Worm (Caenorhabditis elegans) whole organism, young adult: ENCODE data around the gene ZK353.4.
A peak's percentile ranks its signal among the peaks of the same experiment; 100 is the strongest.

Source experiments
- C17E4.6 ChIP-seq: fragments of 200-800 bp; sonication (Bioruptor generic); IDR thresholded peaks from 2 replicates; pipeline ENCODE4 v1.3.6; 2022; ENCODE audit warnings: missing genetic modification reagents, missing genetic modification characterization, missing compliant biosample characterization
- F22D6.2 ChIP-seq: sonication (generic microtip); optimal IDR thresholded peaks from 2 replicates; lab custom pipeline; 2016; ENCODE audit warnings: mild to moderate bottlenecking, missing genetic modification characterization, missing compliant biosample characterization
- F23B12.7 ChIP-seq: sonication (generic microtip); optimal IDR thresholded peaks from 2 replicates; lab custom pipeline; 2017; ENCODE audit warnings: missing genetic modification characterization, mild to moderate bottlenecking, missing compliant biosample characterization, antibody characterized with exemption, moderate library complexity; ENCODE audit not compliant: insufficient read depth
- F55B11.4 ChIP-seq: sonication (generic microtip); optimal IDR thresholded peaks from 2 replicates; lab custom pipeline; 2016; ENCODE audit warnings: missing compliant biosample characterization, missing genetic modification characterization, borderline replicate concordance; ENCODE audit not compliant: insufficient read depth
- F57A8.1 ChIP-seq: fragments of 200-800 bp; sonication (Bioruptor generic); optimal IDR thresholded peaks from 2 replicates; lab custom pipeline; 2018; ENCODE audit warnings: mild to moderate bottlenecking, missing genetic modification characterization, moderate library complexity, missing compliant biosample characterization
- F57C9.4 ChIP-seq: sonication (generic microtip); optimal IDR thresholded peaks from 2 replicates; lab custom pipeline; 2017; ENCODE audit warnings: mild to moderate bottlenecking, missing genetic modification characterization, missing compliant biosample characterization
- T07F8.4 ChIP-seq: sonication (generic microtip); optimal IDR thresholded peaks from 2 replicates; lab custom pipeline; 2016; ENCODE audit warnings: mild to moderate bottlenecking, missing genetic modification characterization, moderate library complexity, missing compliant biosample characterization
- Y53G8AR.9 ChIP-seq: fragments of 200-800 bp; sonication (Bioruptor generic); conservative IDR thresholded peaks from 2 replicates; pipeline ENCODE4 v1.3.6; 2022; ENCODE audit warnings: missing genetic modification reagents, missing genetic modification characterization, missing compliant biosample characterization
- Y67H2A.10 ChIP-seq: fragments of 200-800 bp; sonication (Bioruptor generic); conservative IDR thresholded peaks from 2 replicates; pipeline ENCODE4 v1.3.6; 2022; ENCODE audit warnings: missing genetic modification reagents, missing genetic modification characterization, missing compliant biosample characterization
- ZK185.1 ChIP-seq: sonication (generic microtip); optimal IDR thresholded peaks from 2 replicates; lab custom pipeline; 2016; ENCODE audit warnings: mild to moderate bottlenecking, missing genetic modification characterization, missing compliant biosample characterization; ENCODE audit not compliant: poor library complexity, severe bottlenecking
- akir-1 ChIP-seq: fragments of 200-800 bp; sonication (Bioruptor generic); optimal IDR thresholded peaks from 2 replicates; lab custom pipeline; 2018; ENCODE audit warnings: mild to moderate bottlenecking, missing genetic modification characterization, moderate library complexity, missing compliant biosample characterization
- aptf-2 ChIP-seq: fragments of 200-800 bp; sonication (Bioruptor generic); conservative IDR thresholded peaks from 2 replicates; pipeline ENCODE4 v1.3.6; 2022; ENCODE audit warnings: missing genetic modification reagents, missing genetic modification characterization, missing compliant biosample characterization
- attf-3 ChIP-seq: fragments of 200-800 bp; sonication (Bioruptor generic); conservative IDR thresholded peaks from 2 replicates; pipeline ENCODE4 v1.3.6; 2022; ENCODE audit warnings: missing genetic modification reagents, missing genetic modification characterization, missing compliant biosample characterization
- cebp-2 ChIP-seq: fragments of 200-800 bp; sonication (Bioruptor generic); IDR thresholded peaks from 2 replicates; pipeline ENCODE4 v1.3.6; 2022; ENCODE audit warnings: missing genetic modification characterization, missing compliant biosample characterization
- ceh-40 ChIP-seq: fragments of 200-800 bp; sonication (Bioruptor generic); IDR thresholded peaks from 2 replicates; pipeline ENCODE4 v1.3.6; 2022; ENCODE audit warnings: missing genetic modification characterization, missing compliant biosample characterization
- ceh-79 ChIP-seq: sonication (generic microtip); optimal IDR thresholded peaks from 2 replicates; lab custom pipeline; 2017; ENCODE audit warnings: mild to moderate bottlenecking, missing genetic modification characterization, missing compliant biosample characterization
- chd-7 ChIP-seq: sonication (generic microtip); optimal IDR thresholded peaks from 2 replicates; lab custom pipeline; 2016; ENCODE audit warnings: mild to moderate bottlenecking, missing genetic modification characterization, moderate library complexity, missing compliant biosample characterization
- dox-1 ChIP-seq: fragments of 200-800 bp; sonication (Bioruptor generic); IDR thresholded peaks from 2 replicates; pipeline ENCODE4 v1.3.6; 2022; ENCODE audit warnings: missing genetic modification reagents, missing genetic modification characterization, missing compliant biosample characterization
- egl-18 ChIP-seq: fragments of 200-800 bp; sonication (Bioruptor generic); IDR thresholded peaks from 2 replicates; pipeline ENCODE4 v1.3.6; 2022; ENCODE audit warnings: missing genetic modification reagents, missing genetic modification characterization, missing compliant biosample characterization
- egl-44 ChIP-seq: fragments of 200-800 bp; sonication (Bioruptor generic); IDR thresholded peaks from 2 replicates; pipeline ENCODE4 v1.3.6; 2022; ENCODE audit warnings: missing genetic modification reagents, missing genetic modification characterization, missing compliant biosample characterization
- ekl-4 ChIP-seq: fragments of 200-800 bp; sonication (Bioruptor generic); IDR thresholded peaks from 2 replicates; pipeline ENCODE4 v1.3.6; 2022; ENCODE audit warnings: missing genetic modification reagents, missing genetic modification characterization, missing compliant biosample characterization
- ets-4 ChIP-seq: fragments of 200-800 bp; sonication (Bioruptor generic); optimal IDR thresholded peaks from 2 replicates; lab custom pipeline; 2018; ENCODE audit warnings: mild to moderate bottlenecking, missing genetic modification characterization, missing compliant biosample characterization
- him-1 ChIP-seq: sonication (generic microtip); optimal IDR thresholded peaks from 2 replicates; lab custom pipeline; 2016; ENCODE audit warnings: missing genotype, missing genetic modification reagents, missing genetic modification characterization, missing compliant biosample characterization
- hlh-26 ChIP-seq: fragments of 200-800 bp; sonication (Bioruptor generic); conservative IDR thresholded peaks from 2 replicates; pipeline ENCODE4 v1.3.6; 2022; ENCODE audit warnings: missing genetic modification reagents, missing genetic modification characterization, missing compliant biosample characterization
- hmg-1.2 ChIP-seq: fragments of 200-800 bp; sonication (Bioruptor generic); IDR thresholded peaks from 2 replicates; pipeline ENCODE4 v1.3.6; 2022; ENCODE audit warnings: missing genetic modification reagents, missing genetic modification characterization, missing compliant biosample characterization
- hmg-20 ChIP-seq: fragments of 200-800 bp; sonication (Bioruptor generic); IDR thresholded peaks from 2 replicates; pipeline ENCODE4 v1.3.6; 2022; ENCODE audit warnings: missing genetic modification reagents, missing genetic modification characterization, missing compliant biosample characterization
- lin-26 ChIP-seq: fragments of 200-800 bp; sonication (Bioruptor generic); IDR thresholded peaks from 2 replicates; pipeline ENCODE4 v1.3.6; 2022; ENCODE audit warnings: missing genetic modification reagents, missing genetic modification characterization, missing compliant biosample characterization
- lin-35 ChIP-seq, 3 experiments: fragments of 150-350 bp in 2 of 3; sonication (generic microtip) in 1 of 3; optimal IDR thresholded peaks; 2 replicates each; lab custom pipeline; 2014 to 2018; ENCODE audit warnings: missing biosample characterization in 3 of 3, missing genetic modification characterization in 3 of 3, missing genetic modification reagents in 3 of 3
- lin-40 ChIP-seq: sonication (generic microtip); optimal IDR thresholded peaks from 2 replicates; lab custom pipeline; 2016; ENCODE audit warnings: missing genetic modification characterization, mild to moderate bottlenecking, missing compliant biosample characterization, missing genotype, missing genetic modification reagents
- lir-1 ChIP-seq: fragments of 200-800 bp; sonication (Bioruptor generic); conservative IDR thresholded peaks from 2 replicates; pipeline ENCODE4 v1.3.6; 2022; ENCODE audit warnings: missing genetic modification reagents, missing genetic modification characterization, missing compliant biosample characterization
- lsy-27 ChIP-seq: sonication (generic microtip); optimal IDR thresholded peaks from 2 replicates; lab custom pipeline; 2017; ENCODE audit warnings: missing genetic modification characterization, mild to moderate bottlenecking, missing compliant biosample characterization, antibody characterized with exemption, missing genotype, borderline replicate concordance; ENCODE audit not compliant: insufficient read depth
- mes-4 ChIP-seq: sonication (generic microtip); optimal IDR thresholded peaks from 2 replicates; lab custom pipeline; 2016; ENCODE audit warnings: missing genotype, missing genetic modification characterization, missing compliant biosample characterization
- mxl-1 ChIP-seq: sonication (generic microtip); optimal IDR thresholded peaks from 2 replicates; lab custom pipeline; 2016; ENCODE audit warnings: missing genetic modification characterization, missing compliant biosample characterization
- nfya-1 ChIP-seq: sonication (generic microtip); optimal IDR thresholded peaks from 2 replicates; lab custom pipeline; 2017; ENCODE audit warnings: antibody characterized with exemption, missing compliant biosample characterization, missing genetic modification characterization, borderline replicate concordance; ENCODE audit not compliant: insufficient read depth
- nfya-2 ChIP-seq: fragments of 200-800 bp; sonication (Bioruptor generic); IDR thresholded peaks from 2 replicates; pipeline ENCODE4 v1.3.6; 2022; ENCODE audit warnings: missing genetic modification reagents, missing genetic modification characterization, missing compliant biosample characterization
- nfyb-1 ChIP-seq: fragments of 200-800 bp; sonication (Bioruptor generic); IDR thresholded peaks from 2 replicates; pipeline ENCODE4 v1.3.6; 2022; ENCODE audit warnings: missing genetic modification reagents, missing genetic modification characterization, missing compliant biosample characterization
- nhr-80 ChIP-seq: sonication (generic microtip); optimal IDR thresholded peaks from 2 replicates; lab custom pipeline; 2016; ENCODE audit warnings: missing genetic modification characterization, missing compliant biosample characterization
- nhr-90 ChIP-seq: sonication (generic microtip); optimal IDR thresholded peaks from 2 replicates; lab custom pipeline; 2016; ENCODE audit warnings: missing genotype, mild to moderate bottlenecking, missing genetic modification characterization, missing compliant biosample characterization
- pbrm-1 ChIP-seq: fragments of 200-800 bp; sonication (Bioruptor generic); IDR thresholded peaks from 2 replicates; pipeline ENCODE4 v1.3.6; 2022; ENCODE audit warnings: missing genetic modification reagents, missing genetic modification characterization, missing compliant biosample characterization
- rpc-1 ChIP-seq, 2 experiments: fragments of 150-350 bp in 1 of 2; sonication (generic microtip) in 1 of 2; optimal IDR thresholded peaks; 2 replicates each; lab custom pipeline; 2014 to 2018; ENCODE audit warnings: missing biosample characterization in 1 of 2, missing genetic modification characterization in 1 of 2, missing genetic modification reagents in 1 of 2, missing genotype in 1 of 2
- sptf-2 ChIP-seq: fragments of 200-800 bp; sonication (Bioruptor generic); optimal IDR thresholded peaks from 2 replicates; lab custom pipeline; 2018; ENCODE audit warnings: mild to moderate bottlenecking, missing genetic modification characterization, missing compliant biosample characterization
- zfh-2 ChIP-seq: fragments of 200-800 bp; sonication (Bioruptor generic); conservative IDR thresholded peaks from 2 replicates; pipeline ENCODE4 v1.3.6; 2022; ENCODE audit warnings: missing genetic modification reagents, missing genetic modification characterization, missing compliant biosample characterization
- ztf-18 ChIP-seq: sonication (generic microtip); optimal IDR thresholded peaks from 2 replicates; lab custom pipeline; 2016; ENCODE audit warnings: missing genotype, mild to moderate bottlenecking, missing genetic modification characterization, missing compliant biosample characterization
- ztf-25 ChIP-seq: fragments of 200-800 bp; sonication (Bioruptor generic); IDR thresholded peaks from 2 replicates; pipeline ENCODE4 v1.3.6; 2022; ENCODE audit warnings: missing genetic modification reagents, missing genetic modification characterization, missing compliant biosample characterization

ZK353.4 gene

ce11 chrIII:8417192-8417967 lies 27.9 kb upstream of the ZK353.4 start (continued):
- TF ChIP-seq egl-44 (GFP tag; lab: Robert Waterston, UW), result no peak
- peak; percentile 69 for TF ChIP-seq ztf-18
- TF ChIP-seq akir-1 (GFP tag; lab: Kevin White, UChicago), result peak; percentile 34
- no peak for TF ChIP-seq ceh-40 (GFP tag; lab: Robert Waterston, UW)
- TF ChIP-seq nfya-1, result no peak
- TF ChIP-seq hmg-20 (GFP tag; lab: Robert Waterston, UW), result no peak
- TF ChIP-seq nhr-80 (tag; lab: Kevin White, UChicago), result peak; percentile 91
- TF ChIP-seq F23B12.7, result no peak
- peak; percentile 83 for TF ChIP-seq dox-1 (GFP tag; lab: Robert Waterston, UW)
- no peak for TF ChIP-seq cebp-2 (GFP tag; lab: Robert Waterston, UW)
- TF ChIP-seq Y53G8AR.9, result peak; percentile 61; the same call in 1 of the 2 replicates
- peak in 1 of 3 experiments; percentile 81 for TF ChIP-seq lin-35 (GFP tag; optimal IDR thresholded peaks at IDR 0.05; lab: Kevin White, UChicago)
- no peak for TF ChIP-seq lsy-27 (tag; lab: Kevin White, UChicago)
- TF ChIP-seq nfya-2 (GFP tag; lab: Robert Waterston, UW), result no peak
- TF ChIP-seq sptf-2 (GFP tag; lab: Kevin White, UChicago), result no peak
- TF ChIP-seq ceh-79 (tag; lab: Kevin White, UChicago), result peak; percentile 63
- peak; percentile 91 for TF ChIP-seq lin-26 (GFP tag; lab: Robert Waterston, UW)
- TF ChIP-seq rpc-1 (optimal IDR thresholded peaks at IDR 0.05; lab: Kevin White, UChicago), result no peak
- TF ChIP-seq rpc-1 (tag; optimal IDR thresholded peaks at IDR 0.05; lab: Kevin White, UChicago), result no peak
- no peak for TF ChIP-seq him-1 (tag; lab: Kevin White, UChicago)
- peak; percentile 64 for TF ChIP-seq ets-4 (GFP tag; lab: Kevin White, UChicago)
- TF ChIP-seq lin-40 (tag; lab: Kevin White, UChicago), result peak; percentile 97
- TF ChIP-seq ztf-25 (GFP tag; lab: Robert Waterston, UW), result no peak
- TF ChIP-seq hmg-1.2 (GFP tag; lab: Robert Waterston, UW), result peak; percentile 81
- TF ChIP-seq ZK185.1 (tag; lab: Kevin White, UChicago), result peak; percentile 41
- TF ChIP-seq ekl-4 (GFP tag; lab: Robert Waterston, UW), result peak; percentile 53; the same call in 1 of the 2 replicates
- TF ChIP-seq T07F8.4 (tag; lab: Kevin White, UChicago), result no peak
- no peak for TF ChIP-seq aptf-2 (GFP tag; lab: Robert Waterston, UW)
- no peak for TF ChIP-seq mxl-1
- peak; percentile 99 for TF ChIP-seq nfyb-1 (GFP tag; lab: Robert Waterston, UW)
- no peak for TF ChIP-seq nhr-90 (tag; lab: Kevin White, UChicago)
- no peak for TF ChIP-seq F55B11.4 (tag; lab: Kevin White, UChicago)

ce11 chrIII:8416871-8417191 lies 27.4 kb upstream of the ZK353.4 start:
- TF ChIP-seq zfh-2, result no peak
- TF ChIP-seq hlh-26 (GFP tag; lab: Robert Waterston, UW), result no peak
- TF ChIP-seq pbrm-1 (GFP tag; lab: Robert Waterston, UW), result no peak
- TF ChIP-seq F57C9.4 (tag; lab: Kevin White, UChicago), result no peak
- no peak for TF ChIP-seq ceh-40 (GFP tag; lab: Robert Waterston, UW)
- TF ChIP-seq mes-4, result no peak
- TF ChIP-seq egl-18 (GFP tag; lab: Robert Waterston, UW), result no peak
- no peak for TF ChIP-seq F22D6.2 (tag; lab: Kevin White, UChicago)
- TF ChIP-seq attf-3 (GFP tag; lab: Robert Waterston, UW), result no peak
- TF ChIP-seq Y67H2A.10 (GFP tag; lab: Robert Waterston, UW), result no peak
- no peak for TF ChIP-seq chd-7
- TF ChIP-seq lir-1 (GFP tag; lab: Robert Waterston, UW), result no peak
- TF ChIP-seq sptf-2 (GFP tag; lab: Kevin White, UChicago), result no peak
- no peak for TF ChIP-seq C17E4.6 (GFP tag; lab: Robert Waterston, UW)
- TF ChIP-seq F57A8.1, result no peak
- TF ChIP-seq, all 124 proteins: peak for 0
